Fruit fly (Drosophila melanogaster): Measurements from ENCODE around the gene CG10283.
A peak's percentile ranks its signal among the peaks of the same experiment; 100 is the strongest.

- TF ChIP-seq Eip75B (GFP tag; optimal IDR thresholded peaks at IDR 0.05): no peak
- TF ChIP-seq Blimp-1 (GFP tag; optimal IDR thresholded peaks at IDR 0.05): peak; percentile 91
- TF ChIP-seq CG11294 (GFP tag; IDR thresholded peaks at IDR 0.05): no peak
- TF ChIP-seq Lpt (GFP tag; optimal IDR thresholded peaks at IDR 0.05): no peak
- TF ChIP-seq Sox14 (GFP tag; optimal IDR thresholded peaks at IDR 0.05): no peak
- TF ChIP-seq esn (GFP tag; optimal IDR thresholded peaks at IDR 0.05): no peak
- no peak for TF ChIP-seq salr (GFP tag; optimal IDR thresholded peaks at IDR 0.05)
- no peak for TF ChIP-seq CG7368 (GFP tag; optimal IDR thresholded peaks at IDR 0.05)
- TF ChIP-seq Gug (GFP tag; IDR thresholded peaks at IDR 0.05): no peak
- no peak for TF ChIP-seq CG10631 (GFP tag; optimal IDR thresholded peaks at IDR 0.05)
- no peak for TF ChIP-seq cyc (GFP tag; optimal IDR thresholded peaks at IDR 0.05)
Observed at dm6 chr2L:18518852-18519251, 34.5 kb upstream of the CG10283 start.
